Fruit fly (Drosophila melanogaster): ENCODE results near the gene CG18135.

DNA sequence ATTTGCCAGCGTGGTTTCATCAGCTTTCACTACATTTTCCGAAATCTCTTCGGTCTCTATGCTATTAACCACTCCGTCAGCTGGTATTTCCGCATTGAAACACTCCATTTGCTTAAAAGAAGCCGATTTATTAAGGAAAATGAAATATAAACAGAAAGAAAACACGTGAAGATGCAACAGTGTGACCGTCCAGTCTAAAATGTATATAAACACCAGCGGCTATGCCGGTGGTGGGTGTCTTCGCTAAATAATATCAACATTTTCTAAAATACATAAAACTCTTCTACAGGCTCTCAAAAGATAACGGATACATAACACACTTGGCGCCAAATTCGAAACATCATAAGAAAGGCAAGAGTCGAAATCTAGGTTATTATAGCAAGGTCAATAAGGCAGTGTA is 2.3 kb upstream of the CG18135 start, which contains the start of gene CG3808:
- TF ChIP-seq psq (optimal IDR thresholded peaks at IDR 0.05): no peak
- no peak for TF ChIP-seq insv (optimal IDR thresholded peaks at IDR 0.05)
